Worm (Caenorhabditis elegans) whole organism, early embryonic: ENCODE data around the gene K08H2.3.

Experiments used
- F13C5.2 ChIP-seq: sonication (generic microtip); optimal IDR thresholded peaks from 2 replicates; lab custom pipeline; 2017; ENCODE audit warnings: mild to moderate bottlenecking, missing genetic modification characterization, inconsistent platforms, missing compliant biosample characterization
- ama-1 ChIP-seq: fragments of 150-350 bp; optimal IDR thresholded peaks from 2 replicates; lab custom pipeline; 2014

DNA sequence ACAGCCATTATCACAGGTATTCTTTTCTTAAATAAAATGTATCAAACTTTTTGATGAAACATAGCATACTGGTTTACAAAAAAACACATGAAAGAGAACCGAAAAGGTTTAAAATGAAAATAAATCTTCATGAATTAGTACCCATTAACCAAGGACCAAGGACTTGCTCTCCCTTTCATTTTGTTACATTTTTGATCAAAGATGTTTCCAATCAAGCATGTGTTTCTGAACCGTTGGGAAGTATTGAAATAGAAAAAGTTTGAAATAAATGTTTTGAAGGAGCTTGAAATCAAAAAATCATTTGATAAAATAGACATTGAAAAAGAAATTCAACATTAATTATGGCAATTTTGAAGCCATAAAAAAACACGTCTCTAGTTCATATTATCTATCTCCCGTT, 24.7 kb upstream of the K08H2.3 start:
- TF ChIP-seq ama-1 (lab: Kevin White, UChicago) (no peak), F13C5.2 (no peak)
